Fruit fly (Drosophila melanogaster) whole organism, prepupa: ENCODE data around the gene DCAF12.

ENCODE experiments used
- CG11902 ChIP-seq: fragments of 200-800 bp; sonication (Bioruptor generic); optimal IDR thresholded peaks from 3 replicates; lab custom pipeline; 2016; ENCODE audit warnings: missing biosample characterization, missing genetic modification characterization
- CG6276 ChIP-seq: fragments of 200-800 bp; sonication (Bioruptor generic); optimal IDR thresholded peaks from 2 replicates; lab custom pipeline; 2017; ENCODE audit warnings: missing biosample characterization, mild to moderate bottlenecking, missing genetic modification characterization
- CG8319 ChIP-seq: fragments of 200-800 bp; sonication (Bioruptor generic); optimal IDR thresholded peaks from 3 replicates; lab custom pipeline; 2016; ENCODE audit warnings: missing biosample characterization, missing genetic modification characterization
- Eip75B ChIP-seq: fragments of 200-800 bp; sonication (Bioruptor generic); optimal IDR thresholded peaks from 3 replicates; lab custom pipeline; 2016; ENCODE audit warnings: missing biosample characterization, missing genetic modification characterization
- Hr39 ChIP-seq: fragments of 200-800 bp; sonication (Bioruptor generic); optimal IDR thresholded peaks from 2 replicates; lab custom pipeline; 2016; ENCODE audit warnings: missing biosample characterization, missing genetic modification characterization
- Sox102F ChIP-seq: fragments of 200-800 bp; sonication (Bioruptor generic); optimal IDR thresholded peaks from 2 replicates; lab custom pipeline; 2016; ENCODE audit warnings: missing biosample characterization, mild to moderate bottlenecking, missing genetic modification characterization
- cyc ChIP-seq: fragments of 200-800 bp; sonication (Bioruptor generic); optimal IDR thresholded peaks from 3 replicates; lab custom pipeline; 2016; ENCODE audit warnings: missing biosample characterization, missing genetic modification characterization
- net ChIP-seq: fragments of 200-800 bp; sonication (Bioruptor generic); optimal IDR thresholded peaks from 3 replicates; lab custom pipeline; 2016; ENCODE audit warnings: missing biosample characterization, missing genetic modification characterization
- pdm3 ChIP-seq: fragments of 200-800 bp; sonication (Bioruptor generic); optimal IDR thresholded peaks from 3 replicates; lab custom pipeline; 2016; ENCODE audit warnings: missing biosample characterization, missing genetic modification characterization
- ss ChIP-seq, 2 experiments: fragments of 200-800 bp; sonication (Bioruptor generic); optimal IDR thresholded peaks; 2 replicates in 1 of 2; 3 replicates in 1 of 2; lab custom pipeline; 2017 to 2018; ENCODE audit warnings: mild to moderate bottlenecking in 2 of 2, missing biosample characterization in 2 of 2, missing genetic modification characterization in 2 of 2, moderate library complexity in 1 of 2
- topi ChIP-seq: fragments of 200-800 bp; sonication (Bioruptor generic); optimal IDR thresholded peaks from 3 replicates; lab custom pipeline; 2016; ENCODE audit warnings: missing biosample characterization, missing genetic modification characterization

- TF ChIP-seq CG8319 (GFP tag; lab: Kevin White, UChicago) (no peak), Sox102F (GFP tag; lab: Kevin White, UChicago) (no peak), Hr39 (GFP tag; lab: Kevin White, UChicago) (no peak), net (GFP tag; lab: Kevin White, UChicago) (peak; percentile 36), pdm3 (GFP tag; lab: Kevin White, UChicago) (no peak), cyc (GFP tag; lab: Kevin White, UChicago) (no peak), ss (GFP tag; optimal IDR thresholded peaks at IDR 0.05; lab: Kevin White, UChicago) (no peak), CG6276 (GFP tag; lab: Kevin White, UChicago) (peak; percentile 70), topi (GFP tag; lab: Kevin White, UChicago) (no peak), CG11902 (GFP tag; lab: Kevin White, UChicago) (no peak), Eip75B (GFP tag; lab: Kevin White, UChicago) (no peak)
Measured at dm6 chr3R:11969217-11969616, 47.6 kb downstream of the DCAF12 start.
